Worm (Caenorhabditis elegans) whole organism, L2 larva: ENCODE results near the gene col-172.

Experiments
- R02D3.7 ChIP-seq: fragments of 150-350 bp; optimal IDR thresholded peaks from 2 replicates; lab custom pipeline; 2014; ENCODE audit warnings: missing biosample characterization, missing genetic modification characterization
- aly-2 ChIP-seq: fragments of 150-350 bp; optimal IDR thresholded peaks from 2 replicates; lab custom pipeline; 2014; ENCODE audit warnings: missing biosample characterization, missing genetic modification characterization
- ceh-16 ChIP-seq: fragments of 150-350 bp; optimal IDR thresholded peaks from 2 replicates; lab custom pipeline; 2014; ENCODE audit warnings: missing biosample characterization, missing genetic modification characterization
- dmd-4 ChIP-seq: sonication (generic microtip); optimal IDR thresholded peaks from 2 replicates; lab custom pipeline; 2017; ENCODE audit warnings: missing biosample characterization, missing genetic modification characterization
- lin-13 ChIP-seq: fragments of 150-350 bp; optimal IDR thresholded peaks from 2 replicates; lab custom pipeline; 2014; ENCODE audit warnings: missing biosample characterization, missing genetic modification reagents, missing genetic modification characterization
- nhr-11 ChIP-seq: fragments of 150-350 bp; optimal IDR thresholded peaks from 2 replicates; lab custom pipeline; 2014; ENCODE audit warnings: missing biosample characterization, missing genetic modification characterization
- nhr-12 ChIP-seq: fragments of 150-350 bp; optimal IDR thresholded peaks from 2 replicates; lab custom pipeline; 2014; ENCODE audit warnings: missing biosample characterization, missing genetic modification characterization
- skn-1 ChIP-seq: sonication (generic microtip); optimal IDR thresholded peaks from 2 replicates; lab custom pipeline; 2017; ENCODE audit warnings: missing biosample characterization, missing genetic modification characterization
- unc-55 ChIP-seq: fragments of 150-350 bp; sonication (generic microtip); optimal IDR thresholded peaks from 3 replicates; lab custom pipeline; 2014; ENCODE audit warnings: missing biosample characterization, missing genetic modification reagents, missing genetic modification characterization

- TF ChIP-seq R02D3.7 (tag; lab: Kevin White, UChicago) (no peak), ceh-16 (tag; lab: Kevin White, UChicago) (no peak), dmd-4 (tag; lab: Kevin White, UChicago) (no peak), nhr-11 (tag; lab: Kevin White, UChicago) (no peak), unc-55 (GFP tag; lab: Kevin White, UChicago) (no peak), skn-1 (tag; lab: Kevin White, UChicago) (no peak), aly-2 (tag; lab: Kevin White, UChicago) (no peak), lin-13 (no peak), nhr-12 (tag; lab: Kevin White, UChicago) (no peak)
Observed at ce11 chrX:6702249-6702648, 29.6 kb downstream of the col-172 start, which contains the start of gene acr-2.
